Worm (Caenorhabditis elegans) whole organism, late embryonic: Measurements from ENCODE around the gene H38K22.7.
A peak's percentile ranks its signal among the peaks of the same experiment; 100 is the strongest.

Experiments used
- ceh-19 ChIP-seq: fragments of 200-800 bp; sonication (Bioruptor generic); optimal IDR thresholded peaks from 2 replicates; lab custom pipeline; 2018; ENCODE audit warnings: mild to moderate bottlenecking, missing genetic modification characterization, missing compliant biosample characterization
- dve-1 ChIP-seq: sonication (generic microtip); optimal IDR thresholded peaks from 2 replicates; lab custom pipeline; 2017; ENCODE audit warnings: antibody characterized with exemption, mild to moderate bottlenecking, missing genetic modification characterization, missing compliant biosample characterization
- fkh-10 ChIP-seq: fragments of 150-350 bp; optimal IDR thresholded peaks from 2 replicates; lab custom pipeline; 2014; ENCODE audit warnings: missing biosample characterization, missing genetic modification reagents, missing genetic modification characterization
- fkh-6 ChIP-seq: sonication (generic microtip); optimal IDR thresholded peaks from 2 replicates; lab custom pipeline; 2016; ENCODE audit warnings: missing genetic modification characterization, missing compliant biosample characterization
- hlh-15 ChIP-seq: sonication (generic microtip); optimal IDR thresholded peaks from 2 replicates; lab custom pipeline; 2016; ENCODE audit warnings: missing genetic modification characterization, missing compliant biosample characterization
- lim-6 ChIP-seq: sonication (generic microtip); optimal IDR thresholded peaks from 2 replicates; lab custom pipeline; 2016; ENCODE audit warnings: missing genetic modification characterization, missing compliant biosample characterization
- madf-2 ChIP-seq: sonication (generic microtip); optimal IDR thresholded peaks from 2 replicates; lab custom pipeline; 2017; ENCODE audit warnings: missing genetic modification characterization, missing compliant biosample characterization
- nfya-1 ChIP-seq: sonication (generic microtip); optimal IDR thresholded peaks from 2 replicates; lab custom pipeline; 2017; ENCODE audit warnings: missing genetic modification characterization, mild to moderate bottlenecking, missing compliant biosample characterization, antibody characterized with exemption, moderate library complexity
- nhr-11 ChIP-seq: fragments of 150-350 bp; optimal IDR thresholded peaks from 2 replicates; lab custom pipeline; 2014; ENCODE audit warnings: missing biosample characterization, missing genetic modification characterization
- pha-4 ChIP-seq: fragments of 150-350 bp; optimal IDR thresholded peaks from 2 replicates; lab custom pipeline; 2018; ENCODE audit warnings: missing biosample characterization, missing genetic modification reagents, missing genetic modification characterization
- pqm-1 ChIP-seq: sonication (generic microtip); optimal IDR thresholded peaks from 2 replicates; lab custom pipeline; 2016; ENCODE audit warnings: missing genetic modification characterization, missing compliant biosample characterization
- unc-55 ChIP-seq: sonication (generic microtip); optimal IDR thresholded peaks from 2 replicates; lab custom pipeline; 2017; ENCODE audit warnings: missing biosample characterization, missing genetic modification reagents, missing genetic modification characterization

DNA sequence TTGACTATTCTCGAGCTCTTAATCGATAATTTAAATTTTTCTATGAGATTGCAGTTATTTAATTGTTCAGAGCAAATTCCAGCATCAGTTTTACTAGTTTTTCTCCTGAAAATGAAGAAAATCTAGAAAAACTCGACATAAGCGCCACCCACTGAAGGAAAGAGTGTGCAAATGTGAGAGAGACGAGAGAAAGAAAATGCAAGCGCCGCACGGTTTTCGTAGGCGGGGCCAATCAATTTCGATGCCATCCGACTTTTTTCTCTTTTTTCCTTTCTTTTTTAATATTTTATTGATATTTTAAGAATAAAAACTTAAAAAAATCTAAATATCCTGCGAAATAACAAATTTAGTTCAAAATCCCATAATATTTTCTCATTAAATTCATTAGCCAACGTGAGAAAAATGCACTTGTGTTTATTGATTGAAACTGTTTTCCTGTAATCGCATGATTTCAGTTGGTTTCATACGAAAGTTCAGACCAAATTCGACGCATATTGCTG, 11.1 kb downstream of the H38K22.7 start, which contains the start of gene cdk-12:
- TF ChIP-seq nhr-11 (tag; lab: Kevin White, UChicago) = no peak
- TF ChIP-seq dve-1 (tag; lab: Kevin White, UChicago) = no peak
- TF ChIP-seq pqm-1 (tag; lab: Kevin White, UChicago) = no peak
- no peak for TF ChIP-seq hlh-15 (tag; lab: Kevin White, UChicago)
- TF ChIP-seq lim-6 = no peak
- no peak for TF ChIP-seq ceh-19 (GFP tag; lab: Kevin White, UChicago)
- TF ChIP-seq fkh-10 (GFP tag; lab: Kevin White, UChicago) = no peak
- no peak for TF ChIP-seq pha-4 (tag; lab: Kevin White, UChicago)
- TF ChIP-seq unc-55 = no peak
- no peak for TF ChIP-seq fkh-6 (tag; lab: Kevin White, UChicago)
- peak; percentile 33 for TF ChIP-seq nfya-1 (tag; lab: Kevin White, UChicago)
- TF ChIP-seq madf-2 (tag; lab: Kevin White, UChicago) = no peak
